Fruit fly (Drosophila melanogaster): Measurements from ENCODE around the gene Pi4KIIalpha.
A peak's percentile ranks its signal among the peaks of the same experiment; 100 is the strongest.

The Pi4KIIalpha gene

dm6 chr3R:5518627-5519026 is 44.8 kb downstream of the Pi4KIIalpha start:
- no peak for TF ChIP-seq CG11617 (GFP tag; optimal IDR thresholded peaks at IDR 0.05)
- TF ChIP-seq bab1 (GFP tag; optimal IDR thresholded peaks at IDR 0.05), result peak; percentile 6
- TF ChIP-seq tj (GFP tag; optimal IDR thresholded peaks at IDR 0.05), result peak; percentile 35
- no peak for TF ChIP-seq Mnt (GFP tag; optimal IDR thresholded peaks at IDR 0.05)
- TF ChIP-seq kay (GFP tag; ENCODE audit: borderline replicate concordance), result no peak

dm6 chr3R:5517876-5518211 is 45.6 kb downstream of the Pi4KIIalpha start:
- TF ChIP-seq pad (GFP tag; optimal IDR thresholded peaks at IDR 0.05) (no peak), ovo (GFP tag; optimal IDR thresholded peaks at IDR 0.05) (no peak), Hr96 (GFP tag; optimal IDR thresholded peaks at IDR 0.05) (no peak), CG11617 (GFP tag; optimal IDR thresholded peaks at IDR 0.05) (no peak)

- TF ChIP-seq pad (GFP tag; optimal IDR thresholded peaks at IDR 0.05), result peak; percentile 23
- no peak for TF ChIP-seq CG5204 (GFP tag; optimal IDR thresholded peaks at IDR 0.05)
- TF ChIP-seq kay (GFP tag; ENCODE audit: borderline replicate concordance), result peak; percentile 69
- peak; percentile 14 for TF ChIP-seq Crg-1 (GFP tag; optimal IDR thresholded peaks at IDR 0.05)
- peak; percentile 95 for TF ChIP-seq ovo (GFP tag; optimal IDR thresholded peaks at IDR 0.05)
- peak; percentile 68 to 77 for TF ChIP-seq cnc (optimal IDR thresholded peaks at IDR 0.05)
- peak; percentile 76 for TF ChIP-seq Mnt (GFP tag; optimal IDR thresholded peaks at IDR 0.05)
- TF ChIP-seq tj (GFP tag; optimal IDR thresholded peaks at IDR 0.05), result peak; percentile 68
- peak; percentile 31 for TF ChIP-seq CG11617 (GFP tag; optimal IDR thresholded peaks at IDR 0.05)
- no peak for TF ChIP-seq CG7101 (tag; optimal IDR thresholded peaks at IDR 0.05)
- TF ChIP-seq CG7045 (GFP tag; optimal IDR thresholded peaks at IDR 0.05), result peak; percentile 47
- TF ChIP-seq Clk (GFP tag; optimal IDR thresholded peaks at IDR 0.05), result no peak
- TF ChIP-seq bab1 (GFP tag; optimal IDR thresholded peaks at IDR 0.05), result peak; percentile 37
- TF ChIP-seq CG12768 (GFP tag; optimal IDR thresholded peaks at IDR 0.05), result peak; percentile 63
- peak; percentile 83 for TF ChIP-seq cic (GFP tag; optimal IDR thresholded peaks at IDR 0.05)
- TF ChIP-seq Hr96 (GFP tag; optimal IDR thresholded peaks at IDR 0.05), result no peak
- TF ChIP-seq CG1620 (GFP tag; optimal IDR thresholded peaks at IDR 0.05), result no peak
- no peak for TF ChIP-seq CG33017 (tag; optimal IDR thresholded peaks at IDR 0.05)
Measured at dm6 chr3R:5517002-5517875, 46.2 kb downstream of the Pi4KIIalpha start, which contains the start of gene Itpr. Itpr (plus strand) TSS chr3R:5517117.

- TF ChIP-seq CG12768 (GFP tag; optimal IDR thresholded peaks at IDR 0.05), result no peak
- no peak for TF ChIP-seq CG14711 (tag; optimal IDR thresholded peaks at IDR 0.05)
- no peak for TF ChIP-seq CG5204 (GFP tag; optimal IDR thresholded peaks at IDR 0.05)
- no peak for TF ChIP-seq Hr96 (GFP tag; optimal IDR thresholded peaks at IDR 0.05)
- TF ChIP-seq pad (GFP tag; optimal IDR thresholded peaks at IDR 0.05), result no peak
- no peak for TF ChIP-seq CG33017 (tag; optimal IDR thresholded peaks at IDR 0.05)
- no peak for TF ChIP-seq Clk (GFP tag; optimal IDR thresholded peaks at IDR 0.05)
- no peak for TF ChIP-seq tj (GFP tag; optimal IDR thresholded peaks at IDR 0.05)
- TF ChIP-seq bab1 (GFP tag; optimal IDR thresholded peaks at IDR 0.05), result no peak
- no peak for TF ChIP-seq Mnt (GFP tag; optimal IDR thresholded peaks at IDR 0.05)
- no peak for TF ChIP-seq toe (GFP tag; optimal IDR thresholded peaks at IDR 0.05)
- no peak for TF ChIP-seq kay (GFP tag; ENCODE audit: borderline replicate concordance)
- TF ChIP-seq ovo (GFP tag; optimal IDR thresholded peaks at IDR 0.05), result no peak
- TF ChIP-seq CG7101 (tag; optimal IDR thresholded peaks at IDR 0.05), result no peak
- TF ChIP-seq cnc (optimal IDR thresholded peaks at IDR 0.05), result no peak
- TF ChIP-seq CG11617 (GFP tag; optimal IDR thresholded peaks at IDR 0.05), result no peak
Measured at dm6 chr3R:5516582-5517001, 46.9 kb downstream of the Pi4KIIalpha start.

- TF ChIP-seq cic (GFP tag; optimal IDR thresholded peaks at IDR 0.05), result no peak
- no peak for TF ChIP-seq CG14711 (tag; optimal IDR thresholded peaks at IDR 0.05)
- TF ChIP-seq Hr96 (GFP tag; optimal IDR thresholded peaks at IDR 0.05), result no peak
- TF ChIP-seq CG5204 (GFP tag; optimal IDR thresholded peaks at IDR 0.05), result no peak
- no peak for TF ChIP-seq ovo (GFP tag; optimal IDR thresholded peaks at IDR 0.05)
Measured at dm6 chr3R:5514759-5515158, 48.7 kb downstream of the Pi4KIIalpha start.
